Worm (Caenorhabditis elegans): ENCODE measurements around the gene aagr-4.

Gene aagr-4

ce11 chrX:439031-439430 is 21.4 kb upstream of the aagr-4 start:
- TF ChIP-seq sma-9 (GFP tag; optimal IDR thresholded peaks at IDR 0.05), result peak; percentile 15
- TF ChIP-seq sma-9 (tag; optimal IDR thresholded peaks at IDR 0.05), result no peak
- TF ChIP-seq nhr-237 (tag; optimal IDR thresholded peaks at IDR 0.05), result no peak

ce11 chrX:440420-440819 is 20.0 kb upstream of the aagr-4 start:
- TF ChIP-seq nhr-21 (tag; optimal IDR thresholded peaks at IDR 0.05), result no peak
- peak; percentile 86 for TF ChIP-seq fos-1 (tag; optimal IDR thresholded peaks at IDR 0.05)
- TF ChIP-seq nhr-77 (tag; optimal IDR thresholded peaks at IDR 0.05), result no peak
- TF ChIP-seq crh-2 (tag; optimal IDR thresholded peaks at IDR 0.05), result peak; percentile 73
- TF ChIP-seq mdl-1 (tag; optimal IDR thresholded peaks at IDR 0.05), result no peak
- peak; percentile 23 for TF ChIP-seq sma-3 (GFP tag; optimal IDR thresholded peaks at IDR 0.05)
- peak; percentile 12 for TF ChIP-seq F13H6.1 (tag; optimal IDR thresholded peaks at IDR 0.05)
- peak; percentile 11 for TF ChIP-seq sma-9 (GFP tag; optimal IDR thresholded peaks at IDR 0.05)
- no peak for TF ChIP-seq sma-9 (tag; optimal IDR thresholded peaks at IDR 0.05)
- no peak for TF ChIP-seq nhr-237 (tag; optimal IDR thresholded peaks at IDR 0.05)
- TF ChIP-seq mab-5 (tag; optimal IDR thresholded peaks at IDR 0.05), result no peak

- peak; percentile 70 for TF ChIP-seq fos-1 (tag; optimal IDR thresholded peaks at IDR 0.05)
- TF ChIP-seq ceh-16 (tag; optimal IDR thresholded peaks at IDR 0.05), result no peak
- TF ChIP-seq elt-3 (tag; optimal IDR thresholded peaks at IDR 0.05), result no peak
Measured at ce11 chrX:449820-450219, 10.6 kb upstream of the aagr-4 start, which contains the start of gene F52D1.2. Gene F52D1.2, minus strand, starts transcription at chrX:450212.

- no peak for TF ChIP-seq elt-3 (tag; optimal IDR thresholded peaks at IDR 0.05)
- no peak for TF ChIP-seq ceh-82 (tag; optimal IDR thresholded peaks at IDR 0.05)
- TF ChIP-seq blmp-1 (tag; optimal IDR thresholded peaks at IDR 0.05; ENCODE audit: insufficient read depth), result no peak
- TF ChIP-seq nhr-77 (tag; optimal IDR thresholded peaks at IDR 0.05), result no peak
- no peak for TF ChIP-seq dmd-4 (tag; optimal IDR thresholded peaks at IDR 0.05)
- no peak for TF ChIP-seq ZK546.5 (tag; optimal IDR thresholded peaks at IDR 0.05)
- no peak for TF ChIP-seq nhr-11 (tag; optimal IDR thresholded peaks at IDR 0.05)
- TF ChIP-seq unc-39 (tag; optimal IDR thresholded peaks at IDR 0.05), result no peak
- TF ChIP-seq nhr-23 (tag; optimal IDR thresholded peaks at IDR 0.05), result no peak
- TF ChIP-seq ztf-4 (tag; optimal IDR thresholded peaks at IDR 0.05), result no peak
- no peak for TF ChIP-seq mab-5 (tag; optimal IDR thresholded peaks at IDR 0.05)
- no peak for TF ChIP-seq nhr-10 (tag; optimal IDR thresholded peaks at IDR 0.05)
- TF ChIP-seq C34F6.9 (tag; optimal IDR thresholded peaks at IDR 0.05), result no peak
- no peak for TF ChIP-seq R02D3.7 (tag; optimal IDR thresholded peaks at IDR 0.05)
- TF ChIP-seq nhr-21 (tag; optimal IDR thresholded peaks at IDR 0.05), result no peak
- no peak for TF ChIP-seq nhr-6 (tag; optimal IDR thresholded peaks at IDR 0.05)
- TF ChIP-seq skn-1 (tag; optimal IDR thresholded peaks at IDR 0.05), result no peak
- TF ChIP-seq fos-1 (tag; optimal IDR thresholded peaks at IDR 0.05), result no peak
- no peak for TF ChIP-seq nhr-129 (tag; optimal IDR thresholded peaks at IDR 0.05)
Measured at ce11 chrX:457139-457802, 3.2 kb upstream of the aagr-4 start, which contains the start of gene abu-12. Gene abu-12, minus strand, starts transcription at chrX:457610.

ce11 chrX:459316-459715 is 1.1 kb upstream of the aagr-4 start:
- TF ChIP-seq peb-1 (tag; optimal IDR thresholded peaks at IDR 0.05), result no peak
- no peak for TF ChIP-seq gmeb-1 (tag; optimal IDR thresholded peaks at IDR 0.05)
- TF ChIP-seq elt-1 (tag; optimal IDR thresholded peaks at IDR 0.05), result peak; percentile 45
- TF ChIP-seq Y55F3AM.14 (GFP tag; optimal IDR thresholded peaks at IDR 0.05), result no peak

ce11 chrX:461623-462022 is 1.2 kb downstream of the aagr-4 start:
- TF ChIP-seq unc-62 (GFP tag; optimal IDR thresholded peaks at IDR 0.05), result no peak
